Worm (Caenorhabditis elegans) whole organism, L4/young adult: ENCODE results near the gene atf-4.

Experiments used
- W03F9.2 ChIP-seq: fragments of 150-350 bp; optimal IDR thresholded peaks from 2 replicates; lab custom pipeline; 2014; ENCODE audit warnings: missing biosample characterization, missing genetic modification characterization
- dao-5 ChIP-seq: sonication (generic microtip); optimal IDR thresholded peaks from 2 replicates; lab custom pipeline; 2016; ENCODE audit warnings: missing genotype, missing genetic modification characterization, moderate library complexity, missing compliant biosample characterization
- him-1 ChIP-seq: sonication (generic microtip); optimal IDR thresholded peaks from 2 replicates; lab custom pipeline; 2016; ENCODE audit warnings: missing genotype, missing genetic modification reagents, missing genetic modification characterization, missing compliant biosample characterization

- peak; percentile 62 for TF ChIP-seq him-1
- peak; percentile 79 for TF ChIP-seq W03F9.2 (tag; lab: Kevin White, UChicago)
- no peak for TF ChIP-seq dao-5 (tag; lab: Kevin White, UChicago)
These were observed 2.8 kb upstream of the atf-4 start for ce11 chrX:14813398-14813797.
